Worm (Caenorhabditis elegans) whole organism, L1 larva: Measurements from ENCODE around the gene romo-1.

ENCODE experiments used
- C04F5.9 ChIP-seq: sonication (generic microtip); optimal IDR thresholded peaks from 2 replicates; lab custom pipeline; 2016; ENCODE audit warnings: missing genetic modification characterization, missing compliant biosample characterization
- C16A3.4 ChIP-seq: fragments of 150-350 bp; optimal IDR thresholded peaks from 2 replicates; lab custom pipeline; 2014; ENCODE audit warnings: missing biosample characterization, missing genetic modification characterization
- C34B4.2 ChIP-seq: sonication (generic microtip); optimal IDR thresholded peaks from 2 replicates; lab custom pipeline; 2017; ENCODE audit warnings: mild to moderate bottlenecking, missing genetic modification characterization, missing compliant biosample characterization
- aha-1 ChIP-seq: fragments of 150-350 bp; optimal IDR thresholded peaks from 2 replicates; lab custom pipeline; 2014; ENCODE audit warnings: missing biosample characterization, missing genetic modification characterization
- aly-2 ChIP-seq: fragments of 150-350 bp; optimal IDR thresholded peaks from 2 replicates; lab custom pipeline; 2014; ENCODE audit warnings: missing biosample characterization, missing genetic modification characterization
- ceh-63 ChIP-seq: fragments of 200-800 bp; sonication (Bioruptor generic); optimal IDR thresholded peaks from 2 replicates; lab custom pipeline; 2018; ENCODE audit warnings: mild to moderate bottlenecking, missing genetic modification characterization, missing compliant biosample characterization
- ceh-82 ChIP-seq, 3 experiments: fragments of 150-350 bp in 1 of 3; sonication (generic microtip) in 2 of 3; optimal IDR thresholded peaks; 2 replicates each; lab custom pipeline; 2014 to 2017; ENCODE audit warnings: missing biosample characterization in 3 of 3, missing genetic modification characterization in 3 of 3
- ceh-88 ChIP-seq: fragments of 200-800 bp; sonication (Bioruptor generic); IDR thresholded peaks from 2 replicates; pipeline ENCODE4 v1.3.6; 2022; ENCODE audit warnings: missing genetic modification characterization, missing compliant biosample characterization
- ces-1 ChIP-seq: fragments of 150-350 bp; optimal IDR thresholded peaks from 2 replicates; lab custom pipeline; 2014; ENCODE audit warnings: missing biosample characterization, missing genetic modification reagents, missing genetic modification characterization
- dsc-1 ChIP-seq: sonication (generic microtip); optimal IDR thresholded peaks from 2 replicates; lab custom pipeline; 2016; ENCODE audit warnings: mild to moderate bottlenecking, missing genetic modification characterization, missing compliant biosample characterization
- efl-1 ChIP-seq, 4 experiments: fragments of 150-350 bp; optimal IDR thresholded peaks in 3 of 4; peaks in 1 of 4; 1 replicate in 1 of 4; 2 replicates in 3 of 4; lab custom pipeline; 2014; ENCODE audit warnings: missing biosample characterization in 2 of 4, missing genetic modification characterization in 2 of 4, missing genetic modification reagents in 2 of 4
- elt-3 ChIP-seq, 6 experiments: fragments of 150-350 bp in 1 of 6; sonication (generic microtip); optimal IDR thresholded peaks; 2 replicates each; lab custom pipeline; 2017 to 2018; ENCODE audit warnings: missing biosample characterization in 6 of 6, missing genetic modification characterization in 6 of 6, inconsistent platforms in 1 of 6
- ets-5 ChIP-seq: fragments of 200-800 bp; sonication (Bioruptor generic); IDR thresholded peaks from 2 replicates; pipeline ENCODE4 v1.3.6; 2022; ENCODE audit warnings: missing genetic modification characterization, missing compliant biosample characterization
- fkh-8 ChIP-seq: sonication (generic microtip); optimal IDR thresholded peaks from 2 replicates; lab custom pipeline; 2016; ENCODE audit warnings: mild to moderate bottlenecking, missing genetic modification characterization, missing compliant biosample characterization
- fos-1 ChIP-seq: fragments of 150-350 bp; optimal IDR thresholded peaks from 2 replicates; lab custom pipeline; 2014; ENCODE audit warnings: missing biosample characterization, missing genetic modification characterization
- grh-1 ChIP-seq: fragments of 200-800 bp; sonication (Bioruptor generic); IDR thresholded peaks from 2 replicates; pipeline ENCODE4 v1.3.6; 2022; ENCODE audit warnings: missing genetic modification reagents, missing genetic modification characterization, missing compliant biosample characterization
- hlh-17 ChIP-seq: fragments of 200-800 bp; sonication (Bioruptor generic); optimal IDR thresholded peaks from 2 replicates; lab custom pipeline; 2018; ENCODE audit warnings: missing genetic modification characterization, mild to moderate bottlenecking, missing compliant biosample characterization, moderate library complexity, borderline replicate concordance
- hlh-4 ChIP-seq: sonication (generic microtip); optimal IDR thresholded peaks from 2 replicates; lab custom pipeline; 2016; ENCODE audit warnings: mild to moderate bottlenecking, missing genetic modification characterization, missing compliant biosample characterization
- hpl-2 ChIP-seq: fragments of 150-350 bp; optimal IDR thresholded peaks from 2 replicates; lab custom pipeline; 2014; ENCODE audit warnings: missing biosample characterization, missing genetic modification reagents, missing genetic modification characterization
- lin-15B ChIP-seq: fragments of 150-350 bp; sonication (generic microtip); optimal IDR thresholded peaks from 3 replicates; lab custom pipeline; 2014; ENCODE audit warnings: missing biosample characterization, missing genetic modification characterization
- lin-39 ChIP-seq: fragments of 150-350 bp; optimal IDR thresholded peaks from 2 replicates; lab custom pipeline; 2014; ENCODE audit warnings: missing biosample characterization, missing genetic modification reagents, missing genetic modification characterization
- lir-3 ChIP-seq: sonication (generic microtip); optimal IDR thresholded peaks from 2 replicates; lab custom pipeline; 2016; ENCODE audit warnings: mild to moderate bottlenecking, missing genetic modification characterization, moderate library complexity, missing compliant biosample characterization; ENCODE audit not compliant: poor library complexity
- mab-9 ChIP-seq: fragments of 200-800 bp; sonication (Bioruptor generic); IDR thresholded peaks from 2 replicates; pipeline ENCODE4 v1.3.6; 2022; ENCODE audit warnings: missing genetic modification reagents, missing genetic modification characterization, missing compliant biosample characterization
- mef-2 ChIP-seq: fragments of 150-350 bp; optimal IDR thresholded peaks from 2 replicates; lab custom pipeline; 2014; ENCODE audit warnings: missing biosample characterization, missing genetic modification characterization
- mep-1 ChIP-seq: fragments of 150-350 bp; optimal IDR thresholded peaks from 2 replicates; lab custom pipeline; 2014; ENCODE audit warnings: missing biosample characterization, missing genetic modification characterization
- nhr-11 ChIP-seq: fragments of 150-350 bp; optimal IDR thresholded peaks from 2 replicates; lab custom pipeline; 2014; ENCODE audit warnings: missing biosample characterization, missing genetic modification characterization
- nhr-12 ChIP-seq: sonication (generic microtip); optimal IDR thresholded peaks from 2 replicates; lab custom pipeline; 2017; ENCODE audit warnings: missing biosample characterization, missing genetic modification characterization
- nhr-28 ChIP-seq: fragments of 150-350 bp; optimal IDR thresholded peaks from 2 replicates; lab custom pipeline; 2014; ENCODE audit warnings: missing biosample characterization, missing genetic modification characterization
- nhr-47 ChIP-seq: sonication (generic microtip); optimal IDR thresholded peaks from 2 replicates; lab custom pipeline; 2016; ENCODE audit warnings: mild to moderate bottlenecking, missing genetic modification characterization, moderate library complexity, missing compliant biosample characterization
- nhr-71 ChIP-seq: sonication (generic microtip); optimal IDR thresholded peaks from 2 replicates; lab custom pipeline; 2016; ENCODE audit warnings: mild to moderate bottlenecking, missing genetic modification characterization, moderate library complexity, missing compliant biosample characterization
- nhr-84 ChIP-seq: sonication (generic microtip); optimal IDR thresholded peaks from 2 replicates; lab custom pipeline; 2017; ENCODE audit warnings: missing biosample characterization, missing genetic modification characterization
- nhr-85 ChIP-seq: sonication (generic microtip); peaks from one replicate; lab custom pipeline; 2016; ENCODE audit warnings: missing genetic modification characterization, inconsistent platforms, missing compliant biosample characterization
- nhr-90 ChIP-seq: sonication (generic microtip); optimal IDR thresholded peaks from 2 replicates; lab custom pipeline; 2016; ENCODE audit warnings: mild to moderate bottlenecking, missing genetic modification characterization, missing compliant biosample characterization; ENCODE audit not compliant: poor library complexity
- pag-3 ChIP-seq: sonication (generic microtip); optimal IDR thresholded peaks from 2 replicates; lab custom pipeline; 2017; ENCODE audit warnings: missing genetic modification characterization, mild to moderate bottlenecking, missing compliant biosample characterization, antibody characterized with exemption, borderline replicate concordance; ENCODE audit not compliant: insufficient read depth
- pqm-1 ChIP-seq: sonication (generic microtip); optimal IDR thresholded peaks from 3 replicates; lab custom pipeline; 2017; ENCODE audit warnings: missing biosample characterization, missing genetic modification characterization
- rnt-1 ChIP-seq: sonication (generic microtip); optimal IDR thresholded peaks from 2 replicates; lab custom pipeline; 2016; ENCODE audit warnings: mild to moderate bottlenecking, missing genetic modification characterization, moderate library complexity, missing compliant biosample characterization
- skn-1 ChIP-seq: fragments of 150-350 bp; optimal IDR thresholded peaks from 2 replicates; lab custom pipeline; 2014; ENCODE audit warnings: missing biosample characterization, missing genetic modification characterization
- snpc-4 ChIP-seq: fragments of 150-350 bp; optimal IDR thresholded peaks from 2 replicates; lab custom pipeline; 2014; ENCODE audit warnings: missing biosample characterization, missing genetic modification characterization
- snu-23 ChIP-seq: sonication (generic microtip); optimal IDR thresholded peaks from 2 replicates; lab custom pipeline; 2016; ENCODE audit warnings: missing genetic modification characterization, missing compliant biosample characterization
- sptf-1 ChIP-seq: fragments of 150-350 bp; optimal IDR thresholded peaks from 2 replicates; lab custom pipeline; 2014; ENCODE audit warnings: missing biosample characterization, missing genetic modification characterization
- sup-37 ChIP-seq: fragments of 200-800 bp; sonication (Bioruptor generic); optimal IDR thresholded peaks from 2 replicates; lab custom pipeline; 2018; ENCODE audit warnings: mild to moderate bottlenecking, missing genetic modification characterization, missing compliant biosample characterization
- tbx-2 ChIP-seq: sonication (generic microtip); optimal IDR thresholded peaks from 2 replicates; lab custom pipeline; 2016; ENCODE audit warnings: missing genetic modification characterization, missing compliant biosample characterization
- unc-130 ChIP-seq: fragments of 150-350 bp; optimal IDR thresholded peaks from 2 replicates; lab custom pipeline; 2017; ENCODE audit warnings: missing biosample characterization, missing genetic modification characterization, inconsistent platforms
- vab-15 ChIP-seq: sonication (generic microtip); optimal IDR thresholded peaks from 2 replicates; lab custom pipeline; 2017; ENCODE audit warnings: missing genotype, mild to moderate bottlenecking, missing genetic modification characterization, missing compliant biosample characterization
- zag-1 ChIP-seq: fragments of 150-350 bp; optimal IDR thresholded peaks from 2 replicates; lab custom pipeline; 2014; ENCODE audit warnings: missing biosample characterization, missing genetic modification characterization
- zip-4 ChIP-seq: fragments of 200-800 bp; sonication (Bioruptor generic); optimal IDR thresholded peaks from 2 replicates; lab custom pipeline; 2018; ENCODE audit warnings: mild to moderate bottlenecking, missing genetic modification characterization, moderate library complexity, missing compliant biosample characterization
- ztf-11 ChIP-seq, 2 experiments: sonication (generic microtip); optimal IDR thresholded peaks; 2 replicates each; lab custom pipeline; 2016 to 2017; ENCODE audit warnings: missing genetic modification characterization in 2 of 2, missing biosample characterization in 1 of 2, missing compliant biosample characterization in 1 of 2
- ztf-4 ChIP-seq: fragments of 150-350 bp; optimal IDR thresholded peaks from 2 replicates; lab custom pipeline; 2014; ENCODE audit warnings: missing biosample characterization, missing genetic modification characterization

Gene romo-1

DNA sequence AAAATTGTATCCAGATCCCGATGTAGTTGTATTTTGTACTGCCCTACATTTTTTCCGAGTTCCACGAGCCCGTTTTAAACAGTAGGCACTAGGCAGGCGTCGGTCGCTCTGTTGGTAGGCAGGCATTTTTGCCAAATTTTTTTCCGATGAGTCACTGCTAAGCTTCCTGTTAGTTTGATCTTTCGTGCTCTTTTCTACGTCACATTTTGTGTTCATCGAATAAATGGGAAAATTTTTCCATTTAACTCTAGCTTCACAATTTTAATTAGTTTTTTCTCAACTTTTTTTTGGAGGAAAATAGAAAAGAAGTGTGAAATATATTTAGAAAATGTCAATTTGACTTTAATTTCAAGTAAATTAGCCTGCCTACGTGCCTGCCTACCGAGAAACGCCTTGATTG is 29.6 kb upstream of the romo-1 start:
- no peak for TF ChIP-seq lin-39
- TF ChIP-seq ces-1 (GFP tag; lab: Kevin White, UChicago): no peak
- no peak for TF ChIP-seq dsc-1 (tag; lab: Kevin White, UChicago)
- no peak for TF ChIP-seq zag-1 (tag; lab: Kevin White, UChicago)
- no peak for TF ChIP-seq nhr-71 (tag; lab: Kevin White, UChicago)
- no peak for TF ChIP-seq ceh-88 (GFP tag; lab: Robert Waterston, UW)
- no peak for TF ChIP-seq C34B4.2 (tag; lab: Kevin White, UChicago)
- TF ChIP-seq, all 84 proteins: peak for 0

- no peak for TF ChIP-seq aha-1 (tag; lab: Kevin White, UChicago)
- no peak for TF ChIP-seq fkh-8 (tag; lab: Kevin White, UChicago)
- no peak for TF ChIP-seq ceh-63 (GFP tag; lab: Kevin White, UChicago)
- no peak for TF ChIP-seq sptf-1 (tag; lab: Kevin White, UChicago)
- TF ChIP-seq mep-1 (tag; lab: Kevin White, UChicago): no peak
- no peak for TF ChIP-seq nhr-11 (tag; lab: Kevin White, UChicago)
- TF ChIP-seq skn-1: no peak
- TF ChIP-seq nhr-84 (tag; lab: Kevin White, UChicago): no peak
- TF ChIP-seq snu-23 (GFP tag; lab: Kevin White, UChicago): no peak
- TF ChIP-seq rnt-1 (tag; lab: Kevin White, UChicago): no peak
- no peak for TF ChIP-seq aly-2 (tag; lab: Kevin White, UChicago)
- no peak for TF ChIP-seq mef-2
- TF ChIP-seq C16A3.4 (tag; lab: Kevin White, UChicago): no peak
- no peak for TF ChIP-seq efl-1 (optimal IDR thresholded peaks at IDR 0.05; lab: Kevin White, UChicago)
- TF ChIP-seq efl-1 (GFP tag; optimal IDR thresholded peaks at IDR 0.05 in 1 of 2; lab: Kevin White, UChicago): no peak
- no peak for TF ChIP-seq unc-130 (tag; lab: Kevin White, UChicago)
- TF ChIP-seq lir-3 (tag; lab: Kevin White, UChicago): no peak
- no peak for TF ChIP-seq vab-15 (tag; lab: Kevin White, UChicago)
- no peak for TF ChIP-seq snpc-4
Observed at ce11 chrII:13260540-13260939, 22.8 kb upstream of the romo-1 start.

ce11 chrII:13255291-13255690 is 17.6 kb upstream of the romo-1 start:
- TF ChIP-seq mab-9 (GFP tag; lab: Robert Waterston, UW): no peak
- no peak for TF ChIP-seq ceh-82 (tag; optimal IDR thresholded peaks at IDR 0.05; lab: Kevin White, UChicago)
- no peak for TF ChIP-seq tbx-2 (tag; lab: Kevin White, UChicago)
- no peak for TF ChIP-seq nhr-90 (tag; lab: Kevin White, UChicago)
- TF ChIP-seq nhr-47 (tag; lab: Kevin White, UChicago): no peak
- no peak for TF ChIP-seq C34B4.2 (tag; lab: Kevin White, UChicago)
- no peak for TF ChIP-seq mef-2
- no peak for TF ChIP-seq zag-1 (tag; lab: Kevin White, UChicago)
- no peak for TF ChIP-seq grh-1 (GFP tag; lab: Robert Waterston, UW)
- TF ChIP-seq nhr-28: no peak
- no peak for TF ChIP-seq nhr-85 (tag; lab: Kevin White, UChicago)
- no peak for TF ChIP-seq aly-2 (tag; lab: Kevin White, UChicago)
- TF ChIP-seq pag-3 (tag; lab: Kevin White, UChicago): no peak
- no peak for TF ChIP-seq mep-1 (tag; lab: Kevin White, UChicago)
- no peak for TF ChIP-seq elt-3 (tag; optimal IDR thresholded peaks at IDR 0.05; lab: Kevin White, UChicago)

- TF ChIP-seq ztf-11 (tag; optimal IDR thresholded peaks at IDR 0.05; lab: Kevin White, UChicago) (no peak), fos-1 (tag; lab: Kevin White, UChicago) (no peak), hpl-2 (GFP tag; lab: Kevin White, UChicago) (no peak), fkh-8 (tag; lab: Kevin White, UChicago) (no peak), lir-3 (tag; lab: Kevin White, UChicago) (no peak), sup-37 (GFP tag; lab: Kevin White, UChicago) (no peak), sptf-1 (tag; lab: Kevin White, UChicago) (no peak), lin-15B (tag; lab: Kevin White, UChicago) (no peak), C34B4.2 (tag; lab: Kevin White, UChicago) (no peak), hlh-4 (no peak), nhr-12 (tag; lab: Kevin White, UChicago) (no peak), hlh-17 (GFP tag; lab: Kevin White, UChicago) (no peak), ztf-4 (tag; lab: Kevin White, UChicago) (no peak), C04F5.9 (tag; lab: Kevin White, UChicago) (no peak), nhr-11 (tag; lab: Kevin White, UChicago) (no peak), pqm-1 (no peak), zip-4 (no peak), ets-5 (GFP tag; lab: Robert Waterston, UW) (no peak)
Observed at ce11 chrII:13248886-13249285, 11.2 kb upstream of the romo-1 start, which contains the start of gene F15D4.6. F15D4.6 (plus strand) TSS chrII:13249186.
